Worm (Caenorhabditis elegans): Measurements from ENCODE around the gene F10D7.3.
A peak's percentile ranks its signal among the peaks of the same experiment; 100 is the strongest.

The F10D7.3 gene

DNA sequence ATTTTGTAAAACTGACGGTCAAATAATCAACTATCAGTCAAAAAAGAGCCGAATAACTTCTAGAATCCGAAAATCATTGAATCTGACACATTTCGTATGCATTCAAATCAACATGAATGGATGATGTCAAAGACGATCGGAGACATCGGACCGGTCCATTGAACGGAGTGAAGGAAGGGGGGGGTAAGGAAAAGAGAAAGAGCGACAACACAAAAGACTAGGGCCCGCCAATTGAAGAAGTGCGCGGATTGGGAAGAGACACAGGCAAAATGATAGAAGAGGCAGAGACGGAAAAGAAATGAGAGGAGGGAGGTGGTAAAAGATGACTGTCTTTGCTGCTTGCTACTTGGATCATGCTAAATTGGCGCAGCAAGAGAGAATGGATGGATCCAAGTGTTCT lies 4.9 kb downstream of the F10D7.3 start (continued):
- TF ChIP-seq hlh-4 (tag; optimal IDR thresholded peaks at IDR 0.05): no peak
- no peak for TF ChIP-seq lin-39 (tag; optimal IDR thresholded peaks at IDR 0.05)
- TF ChIP-seq nhr-28 (tag; optimal IDR thresholded peaks at IDR 0.05): no peak
- TF ChIP-seq ets-5 (GFP tag; IDR thresholded peaks at IDR 0.05): no peak
- TF ChIP-seq elt-2 (tag; optimal IDR thresholded peaks at IDR 0.05): no peak
- TF ChIP-seq nhr-237 (tag; optimal IDR thresholded peaks at IDR 0.05): no peak
- no peak for TF ChIP-seq xbp-1 (tag; optimal IDR thresholded peaks at IDR 0.05)
- no peak for TF ChIP-seq dpl-1 (GFP tag; optimal IDR thresholded peaks at IDR 0.05)
- no peak for TF ChIP-seq fkh-8 (tag; optimal IDR thresholded peaks at IDR 0.05)
- TF ChIP-seq ama-1 (optimal IDR thresholded peaks at IDR 0.05): no peak
- TF ChIP-seq mep-1 (tag; optimal IDR thresholded peaks at IDR 0.05): peak; percentile 43
- TF ChIP-seq mab-9 (GFP tag; IDR thresholded peaks at IDR 0.05): no peak
- no peak for TF ChIP-seq C34B4.2 (tag; optimal IDR thresholded peaks at IDR 0.05)
- no peak for TF ChIP-seq pax-3 (tag; optimal IDR thresholded peaks at IDR 0.05)
- TF ChIP-seq tbx-2 (tag; optimal IDR thresholded peaks at IDR 0.05): no peak
- no peak for TF ChIP-seq ceh-8 (GFP tag; optimal IDR thresholded peaks at IDR 0.05)
- TF ChIP-seq rnt-1 (tag; optimal IDR thresholded peaks at IDR 0.05): no peak
- no peak for TF ChIP-seq unc-86 (tag; optimal IDR thresholded peaks at IDR 0.05)
- no peak for TF ChIP-seq nhr-12 (tag; optimal IDR thresholded peaks at IDR 0.05)
- no peak for TF ChIP-seq skn-1 (tag; optimal IDR thresholded peaks at IDR 0.05)
- no peak for TF ChIP-seq sptf-1 (tag; optimal IDR thresholded peaks at IDR 0.05)
- TF ChIP-seq nhr-11 (tag; optimal IDR thresholded peaks at IDR 0.05): no peak
- TF ChIP-seq unc-30 (tag; optimal IDR thresholded peaks at IDR 0.05): no peak
- peak; percentile 1 for TF ChIP-seq nhr-20 (tag; optimal IDR thresholded peaks at IDR 0.05)
- no peak for TF ChIP-seq jun-1 (tag; optimal IDR thresholded peaks at IDR 0.05)
- TF ChIP-seq C04F5.9 (tag; optimal IDR thresholded peaks at IDR 0.05): no peak
- TF ChIP-seq aha-1 (tag; optimal IDR thresholded peaks at IDR 0.05): no peak
- peak in 1 of 3 experiments; percentile 14 for TF ChIP-seq ceh-82 (tag; optimal IDR thresholded peaks at IDR 0.05)
- no peak for TF ChIP-seq lsy-2 (tag; optimal IDR thresholded peaks at IDR 0.05)
- no peak for TF ChIP-seq mdl-1 (tag; optimal IDR thresholded peaks at IDR 0.05)

DNA sequence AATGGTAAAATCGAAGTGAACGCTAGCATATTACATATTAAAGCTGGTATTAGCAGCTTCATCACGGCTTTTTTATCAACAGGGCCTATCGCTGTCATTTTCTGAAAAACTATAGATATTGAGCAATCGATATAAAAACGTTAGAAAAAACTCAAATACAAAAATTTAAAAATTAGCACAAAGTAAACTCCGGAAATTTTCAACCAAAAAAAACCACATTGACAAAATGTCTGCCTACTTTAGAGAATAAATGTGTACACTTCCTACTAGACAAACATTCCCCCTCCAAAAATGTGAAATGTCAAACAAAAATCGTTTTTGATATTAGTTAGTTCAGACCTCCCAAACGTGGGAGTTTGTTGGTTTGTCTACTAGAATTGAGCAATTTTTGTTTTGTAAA lies 5.9 kb downstream of the F10D7.3 start, which contains the start of gene mfsd-10:
TSS of gene mfsd-10 (minus strand) at position 101 of the 400 bp plus-strand sequence.
- no peak for TF ChIP-seq rnt-1 (tag; optimal IDR thresholded peaks at IDR 0.05)
- TF ChIP-seq sptf-1 (tag; optimal IDR thresholded peaks at IDR 0.05): no peak
- no peak for TF ChIP-seq zip-4 (GFP tag; optimal IDR thresholded peaks at IDR 0.05)
- TF ChIP-seq elt-2 (tag; optimal IDR thresholded peaks at IDR 0.05): no peak
- TF ChIP-seq egl-27 (tag; optimal IDR thresholded peaks at IDR 0.05): no peak
- TF ChIP-seq lin-15B (tag; optimal IDR thresholded peaks at IDR 0.05): no peak
- no peak for TF ChIP-seq alr-1 (tag; optimal IDR thresholded peaks at IDR 0.05; ENCODE audit: borderline replicate concordance)
- TF ChIP-seq irx-1 (tag; optimal IDR thresholded peaks at IDR 0.05): no peak
- TF ChIP-seq C16A3.4 (tag; optimal IDR thresholded peaks at IDR 0.05): no peak
- TF ChIP-seq dpl-1 (GFP tag; optimal IDR thresholded peaks at IDR 0.05): no peak
- no peak for TF ChIP-seq Y116A8C.19 (tag; optimal IDR thresholded peaks at IDR 0.05; ENCODE audit: borderline replicate concordance)
- no peak for TF ChIP-seq blmp-1 (tag; optimal IDR thresholded peaks at IDR 0.05)
- no peak for TF ChIP-seq nhr-84 (tag; optimal IDR thresholded peaks at IDR 0.05)
- no peak for TF ChIP-seq unc-86 (tag; optimal IDR thresholded peaks at IDR 0.05)
- TF ChIP-seq nhr-90 (tag; optimal IDR thresholded peaks at IDR 0.05; ENCODE audit: poor library complexity): no peak
- TF ChIP-seq fkh-4 (tag; optimal IDR thresholded peaks at IDR 0.05; ENCODE audit: borderline replicate concordance): no peak
- no peak for TF ChIP-seq nhr-47 (tag; optimal IDR thresholded peaks at IDR 0.05)
- TF ChIP-seq ceh-8 (GFP tag; optimal IDR thresholded peaks at IDR 0.05): no peak
- no peak for TF ChIP-seq ztf-4 (tag; optimal IDR thresholded peaks at IDR 0.05)
- no peak for TF ChIP-seq nhr-77 (tag; optimal IDR thresholded peaks at IDR 0.05)

Data from whole organism, L1 larva.